Fruit fly (Drosophila melanogaster) whole organism, embryonic: ENCODE measurements around the gene CG5262.

ENCODE experiments used
- ATbp ChIP-seq: fragments of 200-800 bp; sonication (Bioruptor generic); optimal IDR thresholded peaks from 2 replicates; lab custom pipeline; 2017; ENCODE audit warnings: missing biosample characterization, mild to moderate bottlenecking, missing genetic modification characterization, missing genetic modification reagents
- Atf3 ChIP-seq: fragments of 200-800 bp; sonication (Bioruptor generic); optimal IDR thresholded peaks from 3 replicates; lab custom pipeline; 2016; ENCODE audit warnings: missing biosample characterization, missing genetic modification characterization
- Blimp-1 ChIP-seq: fragments of 200-800 bp; sonication (Bioruptor generic); optimal IDR thresholded peaks from 3 replicates; lab custom pipeline; 2018; ENCODE audit warnings: missing biosample characterization, missing genetic modification characterization, mild to moderate bottlenecking, moderate library complexity, missing genetic modification reagents
- CG10431 ChIP-seq: fragments of 200-800 bp; sonication (Bioruptor generic); optimal IDR thresholded peaks from 3 replicates; lab custom pipeline; 2018; ENCODE audit warnings: missing biosample characterization, mild to moderate bottlenecking, missing genetic modification characterization
- CG10462 ChIP-seq: fragments of 200-800 bp; sonication (Bioruptor generic); optimal IDR thresholded peaks from 2 replicates; lab custom pipeline; 2016; ENCODE audit warnings: missing biosample characterization, missing genetic modification characterization
- CG11560 ChIP-seq: fragments of 200-800 bp; sonication (Bioruptor generic); IDR thresholded peaks from 3 replicates; pipeline ENCODE4 v1.3.6; 2022; ENCODE audit warnings: missing biosample characterization, missing genetic modification characterization
- CG12155 ChIP-seq: fragments of 200-800 bp; sonication (Bioruptor generic); optimal IDR thresholded peaks from 3 replicates; lab custom pipeline; 2016; ENCODE audit warnings: missing biosample characterization, missing genetic modification characterization
- CG12659 ChIP-seq: fragments of 200-800 bp; sonication (Bioruptor generic); optimal IDR thresholded peaks from 3 replicates; lab custom pipeline; 2017; ENCODE audit warnings: mild to moderate bottlenecking, missing biosample characterization, missing genetic modification reagents, missing genetic modification characterization
- CG17359 ChIP-seq: fragments of 200-800 bp; sonication (Bioruptor generic); optimal IDR thresholded peaks from 3 replicates; lab custom pipeline; 2018; ENCODE audit warnings: missing biosample characterization, mild to moderate bottlenecking, missing genetic modification characterization, moderate library complexity
- CG1832 ChIP-seq: fragments of 200-800 bp; sonication (Bioruptor generic); optimal IDR thresholded peaks from 2 replicates; lab custom pipeline; 2017; ENCODE audit warnings: missing biosample characterization, mild to moderate bottlenecking, missing genetic modification characterization, inconsistent platforms
- CG2678 ChIP-seq: fragments of 200-800 bp; sonication (Bioruptor generic); optimal IDR thresholded peaks from 3 replicates; lab custom pipeline; 2019; ENCODE audit warnings: missing biosample characterization, mild to moderate bottlenecking, missing genetic modification characterization, moderate library complexity
- CG4730 ChIP-seq: fragments of 200-800 bp; sonication (Bioruptor generic); IDR thresholded peaks from 2 replicates; pipeline ENCODE4 v1.3.6; 2022; ENCODE audit warnings: missing biosample characterization, missing genetic modification characterization
- CG4854 ChIP-seq: fragments of 200-800 bp; sonication (Bioruptor generic); optimal IDR thresholded peaks from 2 replicates; lab custom pipeline; 2016; ENCODE audit warnings: missing biosample characterization, missing genetic modification characterization, inconsistent platforms
- CG5953 ChIP-seq: fragments of 200-800 bp; sonication (Bioruptor generic); IDR thresholded peaks from 2 replicates; pipeline ENCODE4 v1.3.6; 2022; ENCODE audit warnings: missing biosample characterization, missing genetic modification characterization
- CG6654 ChIP-seq: fragments of 200-800 bp; sonication (Bioruptor generic); optimal IDR thresholded peaks from 2 replicates; lab custom pipeline; 2017; ENCODE audit warnings: missing biosample characterization, mild to moderate bottlenecking, missing genetic modification characterization
- CG6683 ChIP-seq: fragments of 200-800 bp; sonication (Bioruptor generic); optimal IDR thresholded peaks from 2 replicates; lab custom pipeline; 2017; ENCODE audit warnings: missing biosample characterization, mild to moderate bottlenecking, missing genetic modification characterization, missing genetic modification reagents
- CG7987 ChIP-seq: fragments of 200-800 bp; sonication (Bioruptor generic); optimal IDR thresholded peaks from 2 replicates; lab custom pipeline; 2018; ENCODE audit warnings: missing biosample characterization, mild to moderate bottlenecking, missing genetic modification characterization, moderate library complexity
- Elba2 ChIP-seq: fragments of 200-800 bp; sonication (Bioruptor generic); optimal IDR thresholded peaks from 3 replicates; lab custom pipeline; 2016; ENCODE audit warnings: missing biosample characterization, missing genetic modification characterization
- Fer1 ChIP-seq: fragments of 200-800 bp; sonication (Bioruptor generic); optimal IDR thresholded peaks from 2 replicates; lab custom pipeline; 2017; ENCODE audit warnings: missing biosample characterization, mild to moderate bottlenecking, missing genetic modification characterization
- H2.0 ChIP-seq: fragments of 200-800 bp; sonication (Bioruptor generic); IDR thresholded peaks from 2 replicates; pipeline ENCODE4 v1.3.6; 2022; ENCODE audit warnings: missing biosample characterization, missing genetic modification characterization
- HLHmδ ChIP-seq: fragments of 200-800 bp; sonication (Bioruptor generic); optimal IDR thresholded peaks from 2 replicates; lab custom pipeline; 2018; ENCODE audit warnings: missing biosample characterization, mild to moderate bottlenecking, missing genetic modification characterization, moderate library complexity
- Hmx ChIP-seq: fragments of 200-800 bp; sonication (Bioruptor generic); optimal IDR thresholded peaks from 2 replicates; lab custom pipeline; 2016; ENCODE audit warnings: missing biosample characterization, missing genetic modification characterization
- Hr51 ChIP-seq, 2 experiments: fragments of 200-800 bp; sonication (Bioruptor generic); optimal IDR thresholded peaks; 2 replicates in 1 of 2; 3 replicates in 1 of 2; lab custom pipeline; 2016 to 2018; ENCODE audit warnings: missing biosample characterization in 2 of 2, missing genetic modification characterization in 2 of 2, mild to moderate bottlenecking in 1 of 2, moderate library complexity in 1 of 2
- Hr78 ChIP-seq, 2 experiments: fragments of 200-800 bp in 1 of 2; fragments of >200 bp in 1 of 2; sonication (Bioruptor generic) in 1 of 2; optimal IDR thresholded peaks; 2 replicates each; lab custom pipeline; 2017 to 2019; ENCODE audit warnings: missing biosample characterization in 2 of 2, missing genetic modification characterization in 2 of 2, mild to moderate bottlenecking in 1 of 2, moderate library complexity in 1 of 2
- Lhr ChIP-seq: fragments of 200-800 bp; sonication (Bioruptor generic); optimal IDR thresholded peaks from 3 replicates; lab custom pipeline; 2017; ENCODE audit warnings: mild to moderate bottlenecking, missing biosample characterization, missing genetic modification reagents, missing genetic modification characterization
- Neu2 ChIP-seq: fragments of 200-800 bp; sonication (Bioruptor generic); optimal IDR thresholded peaks from 3 replicates; lab custom pipeline; 2016; ENCODE audit warnings: missing biosample characterization, missing genetic modification characterization, borderline replicate concordance
- Sry-δ ChIP-seq: fragments of 200-800 bp; sonication (Bioruptor generic); optimal IDR thresholded peaks from 2 replicates; lab custom pipeline; 2016; ENCODE audit warnings: missing biosample characterization, missing genetic modification characterization
- Trl ChIP-seq, 3 experiments: fragments of >200 bp in 2 of 3; fragments of 200-800 bp in 1 of 3; sonication (Bioruptor generic) in 1 of 3; optimal IDR thresholded peaks; 2 replicates in 1 of 3; 3 replicates in 2 of 3; lab custom pipeline; 2016 to 2017; ENCODE audit warnings: missing biosample characterization in 1 of 3, missing genetic modification characterization in 1 of 3
- cg ChIP-seq: fragments of 200-800 bp; sonication (Bioruptor generic); optimal IDR thresholded peaks from 3 replicates; lab custom pipeline; 2019; ENCODE audit warnings: missing biosample characterization, mild to moderate bottlenecking, missing genetic modification characterization, moderate library complexity
- crol ChIP-seq: fragments of 200-800 bp; sonication (Bioruptor generic); IDR thresholded peaks from 2 replicates; pipeline ENCODE4 v1.3.6; 2022; ENCODE audit warnings: missing biosample characterization, missing genetic modification characterization
- gcm2 ChIP-seq: fragments of 200-800 bp; sonication (Bioruptor generic); optimal IDR thresholded peaks from 2 replicates; lab custom pipeline; 2016; ENCODE audit warnings: missing biosample characterization, missing genetic modification characterization
- grau ChIP-seq: fragments of 200-800 bp; optimal IDR thresholded peaks from 3 replicates; lab custom pipeline; 2019; ENCODE audit warnings: missing biosample characterization, mild to moderate bottlenecking, missing genetic modification characterization, moderate library complexity
- gt ChIP-seq: fragments of 200-800 bp; sonication (Bioruptor generic); IDR thresholded peaks from 2 replicates; pipeline ENCODE4 v1.3.6; 2022; ENCODE audit warnings: missing biosample characterization, missing genetic modification characterization
- ind ChIP-seq: fragments of 200-800 bp; sonication (Bioruptor generic); optimal IDR thresholded peaks from 3 replicates; lab custom pipeline; 2016; ENCODE audit warnings: missing biosample characterization, missing genetic modification characterization
- kah ChIP-seq: fragments of 200-800 bp; sonication (Bioruptor generic); optimal IDR thresholded peaks from 2 replicates; lab custom pipeline; 2018; ENCODE audit warnings: missing biosample characterization, mild to moderate bottlenecking, missing genetic modification characterization
- mam ChIP-seq: fragments of 200-800 bp; sonication (Bioruptor generic); optimal IDR thresholded peaks from 3 replicates; lab custom pipeline; 2016; ENCODE audit warnings: missing biosample characterization, missing genetic modification characterization
- odd ChIP-seq: fragments of 200-800 bp; sonication (Bioruptor generic); optimal IDR thresholded peaks from 2 replicates; lab custom pipeline; 2017; ENCODE audit warnings: missing biosample characterization, mild to moderate bottlenecking, missing genetic modification characterization
- p53 ChIP-seq: fragments of 200-800 bp; sonication (Bioruptor generic); optimal IDR thresholded peaks from 2 replicates; lab custom pipeline; 2016; ENCODE audit warnings: missing biosample characterization, missing genetic modification characterization
- pnt ChIP-seq: fragments of 200-800 bp; sonication (Bioruptor generic); optimal IDR thresholded peaks from 3 replicates; lab custom pipeline; 2016; ENCODE audit warnings: missing biosample characterization, missing genetic modification characterization
- row ChIP-seq: fragments of 200-800 bp; sonication (Bioruptor generic); IDR thresholded peaks from 3 replicates; pipeline ENCODE4 v1.3.6; 2022; ENCODE audit warnings: missing biosample characterization, missing genetic modification characterization
- salm ChIP-seq: fragments of 200-800 bp; sonication (Bioruptor generic); optimal IDR thresholded peaks from 2 replicates; lab custom pipeline; 2018; ENCODE audit warnings: missing biosample characterization, mild to moderate bottlenecking, missing genetic modification characterization
- sima ChIP-seq: fragments of 200-800 bp; sonication (Bioruptor generic); optimal IDR thresholded peaks from 2 replicates; lab custom pipeline; 2016; ENCODE audit warnings: missing biosample characterization, missing genetic modification characterization
- slbo ChIP-seq: fragments of 200-800 bp; sonication (Bioruptor generic); IDR thresholded peaks from 2 replicates; pipeline ENCODE4 v1.3.6; 2022; ENCODE audit warnings: missing biosample characterization, missing genetic modification characterization
- trh ChIP-seq: fragments of 200-800 bp; sonication (Bioruptor generic); optimal IDR thresholded peaks from 2 replicates; lab custom pipeline; 2016; ENCODE audit warnings: missing biosample characterization, missing genetic modification characterization
- ttk ChIP-seq: fragments of 200-800 bp; sonication (Bioruptor generic); IDR thresholded peaks from 2 replicates; pipeline ENCODE4 v2.1.2; 2022; ENCODE audit warnings: missing biosample characterization, missing genetic modification characterization
- unc-4 ChIP-seq: fragments of 200-800 bp; sonication (Bioruptor generic); IDR thresholded peaks from 2 replicates; pipeline ENCODE4 v1.3.6; 2022; ENCODE audit warnings: missing biosample characterization, missing genetic modification characterization; ENCODE audit not compliant: partially characterized antibody

The CG5262 gene

dm6 chr3L:20399550-20400109, 30.6 kb downstream of the CG5262 start (continued):
- TF ChIP-seq ind (GFP tag; lab: Kevin White, UChicago) = peak; percentile 88
- peak; percentile 77 for TF ChIP-seq H2.0 (GFP tag; lab: Robert Waterston, UW)
- TF ChIP-seq mam (GFP tag; lab: Kevin White, UChicago) = peak; percentile 86
- TF ChIP-seq CG5953 (GFP tag; lab: Robert Waterston, UW) = peak; percentile 68
- no peak for TF ChIP-seq Neu2
- TF ChIP-seq slbo (GFP tag; lab: Robert Waterston, UW) = peak; percentile 94
- peak; percentile 90 for TF ChIP-seq odd (GFP tag; lab: Kevin White, UChicago)
- TF ChIP-seq CG6654 = peak; percentile 60
- TF ChIP-seq CG1832 (GFP tag; lab: Kevin White, UChicago) = no peak
- peak; percentile 73 for TF ChIP-seq trh
- TF ChIP-seq CG11560 = peak; percentile 74
- TF ChIP-seq Elba2 (GFP tag; lab: Kevin White, UChicago) = peak; percentile 27
- TF ChIP-seq kah = peak; percentile 70
- TF ChIP-seq grau (tag; lab: Kevin White, UChicago) = peak; percentile 92
- TF ChIP-seq gt = peak; percentile 53; the same call in 1 of the 2 replicates
- TF ChIP-seq p53 = no peak
- TF ChIP-seq CG10462 = peak; percentile 80

- TF ChIP-seq sima = no peak
- TF ChIP-seq ATbp = peak; percentile 85
- peak; percentile 51 to 67 for TF ChIP-seq Trl (optimal IDR thresholded peaks at IDR 0.05; lab: Kevin White, UChicago)
- TF ChIP-seq Trl (GFP tag; optimal IDR thresholded peaks at IDR 0.05; lab: Kevin White, UChicago) = peak; percentile 65
- TF ChIP-seq CG10462 = peak; percentile 76
- peak; percentile 74 for TF ChIP-seq CG12155 (GFP tag; lab: Kevin White, UChicago)
- peak; percentile 87 for TF ChIP-seq CG17359 (tag; lab: Kevin White, UChicago)
- TF ChIP-seq CG4730 (GFP tag; lab: Robert Waterston, UW) = peak; percentile 26; the same call in 1 of the 2 replicates
- TF ChIP-seq Sry-δ = peak; percentile 26
- peak; percentile 93 for TF ChIP-seq CG2678 (tag; lab: Kevin White, UChicago)
- TF ChIP-seq CG12659 (GFP tag; lab: Kevin White, UChicago) = peak; percentile 90
- no peak for TF ChIP-seq HLHmδ (GFP tag; lab: Kevin White, UChicago)
- TF ChIP-seq gcm2 (GFP tag; lab: Kevin White, UChicago) = peak; percentile 83
- TF ChIP-seq row (GFP tag; lab: Robert Waterston, UW) = peak; percentile 82
- peak; percentile 69 for TF ChIP-seq Hmx (GFP tag; lab: Kevin White, UChicago)
- TF ChIP-seq pnt (GFP tag; lab: Kevin White, UChicago) = peak; percentile 66
- peak; percentile 41 for TF ChIP-seq Atf3 (GFP tag; lab: Kevin White, UChicago)
- peak; percentile 43 for TF ChIP-seq Lhr (GFP tag; lab: Kevin White, UChicago)
- peak; percentile 51 for TF ChIP-seq cg (GFP tag; lab: Kevin White, UChicago)
- peak; percentile 55 to 92 for TF ChIP-seq Hr51 (GFP tag; optimal IDR thresholded peaks at IDR 0.05; lab: Kevin White, UChicago)
- TF ChIP-seq CG10431 (GFP tag; lab: Kevin White, UChicago) = peak; percentile 56
- TF ChIP-seq CG4854 (GFP tag; lab: Kevin White, UChicago) = peak; percentile 75
- TF ChIP-seq CG7987 (GFP tag; lab: Kevin White, UChicago) = peak; percentile 35
- peak; percentile 63 for TF ChIP-seq CG6683 (GFP tag; lab: Kevin White, UChicago)
- TF ChIP-seq unc-4 (GFP tag; lab: Robert Waterston, UW) = peak; percentile 1; the same call in 1 of the 2 replicates
- peak in 1 of 2 experiments; percentile 93 for TF ChIP-seq Hr78 (GFP tag; optimal IDR thresholded peaks at IDR 0.05; lab: Kevin White, UChicago)
- TF ChIP-seq Fer1 (GFP tag; lab: Kevin White, UChicago) = peak; percentile 85
- peak; percentile 75 for TF ChIP-seq ttk (GFP tag; lab: Robert Waterston, UW)
- TF ChIP-seq Blimp-1 (GFP tag; lab: Kevin White, UChicago) = peak; percentile 81
- peak; percentile 77 for TF ChIP-seq salm (tag; lab: Kevin White, UChicago)
- no peak for TF ChIP-seq crol (GFP tag; lab: Robert Waterston, UW)
Measured at dm6 chr3L:20398243-20399222, 31.7 kb downstream of the CG5262 start.
